Worm (Caenorhabditis elegans) whole organism, early embryonic: Measurements from ENCODE around the gene F26F2.4.
"Not testable (repeated sequence)": the region's sequence is repeated elsewhere in the genome, so short reads cannot be mapped to it uniquely, and the experiment has no call there.

Source experiments
- B0310.2 ChIP-seq: sonication (generic microtip); optimal IDR thresholded peaks from 2 replicates; lab custom pipeline; 2016; ENCODE audit warnings: mild to moderate bottlenecking, missing genetic modification characterization, missing compliant biosample characterization
- F13C5.2 ChIP-seq: sonication (generic microtip); optimal IDR thresholded peaks from 2 replicates; lab custom pipeline; 2017; ENCODE audit warnings: mild to moderate bottlenecking, missing genetic modification characterization, inconsistent platforms, missing compliant biosample characterization
- aly-1 ChIP-seq: sonication (generic microtip); optimal IDR thresholded peaks from 2 replicates; lab custom pipeline; 2016; ENCODE audit warnings: missing genetic modification characterization, missing compliant biosample characterization
- ama-1 ChIP-seq: fragments of 150-350 bp; optimal IDR thresholded peaks from 2 replicates; lab custom pipeline; 2014
- ceh-13 ChIP-seq: fragments of 200-800 bp; sonication (Bioruptor generic); optimal IDR thresholded peaks from 2 replicates; lab custom pipeline; 2018; ENCODE audit warnings: mild to moderate bottlenecking, missing genetic modification characterization, missing compliant biosample characterization
- ceh-36 ChIP-seq: sonication (generic microtip); optimal IDR thresholded peaks from 2 replicates; lab custom pipeline; 2016; ENCODE audit warnings: missing genetic modification characterization, inconsistent platforms, missing compliant biosample characterization
- ets-7 ChIP-seq: sonication (generic microtip); optimal IDR thresholded peaks from 2 replicates; lab custom pipeline; 2016; ENCODE audit warnings: missing genotype, missing genetic modification characterization, missing compliant biosample characterization
- flt-1 ChIP-seq: fragments of 200-800 bp; sonication (Bioruptor generic); IDR thresholded peaks from 2 replicates; pipeline ENCODE4 v1.3.6; 2022; ENCODE audit warnings: missing genetic modification characterization, missing compliant biosample characterization
- hmbx-1 ChIP-seq: sonication (generic microtip); optimal IDR thresholded peaks from 2 replicates; lab custom pipeline; 2016; ENCODE audit warnings: mild to moderate bottlenecking, missing genetic modification characterization, missing compliant biosample characterization
- hmg-4 ChIP-seq: fragments of 200-800 bp; sonication (Bioruptor generic); optimal IDR thresholded peaks from 2 replicates; lab custom pipeline; 2018; ENCODE audit warnings: mild to moderate bottlenecking, missing genetic modification characterization, missing compliant biosample characterization
- hnd-1 ChIP-seq: sonication (generic microtip); optimal IDR thresholded peaks from 2 replicates; lab custom pipeline; 2016; ENCODE audit warnings: missing genetic modification characterization, missing compliant biosample characterization
- pes-1 ChIP-seq: fragments of 200-800 bp; sonication (Bioruptor generic); IDR thresholded peaks from 2 replicates; pipeline ENCODE4 v1.3.6; 2022; ENCODE audit warnings: missing genetic modification reagents, missing genetic modification characterization, missing compliant biosample characterization
- scrt-1 ChIP-seq: fragments of 200-800 bp; sonication (Bioruptor generic); IDR thresholded peaks from 2 replicates; pipeline ENCODE4 v1.3.6; 2022; ENCODE audit warnings: missing genetic modification characterization, missing compliant biosample characterization
- sea-1 ChIP-seq: fragments of 200-800 bp; sonication (Bioruptor generic); conservative IDR thresholded peaks from 2 replicates; pipeline ENCODE4 v1.3.6; 2022; ENCODE audit warnings: missing genetic modification characterization, missing compliant biosample characterization
- tbx-11 ChIP-seq: fragments of 200-800 bp; sonication (Bioruptor generic); IDR thresholded peaks from 2 replicates; pipeline ENCODE4 v1.3.6; 2022; ENCODE audit warnings: missing genetic modification characterization, missing compliant biosample characterization
- tbx-37 ChIP-seq: fragments of 200-800 bp; sonication (Bioruptor generic); conservative IDR thresholded peaks from 2 replicates; pipeline ENCODE4 v1.3.6; 2022; ENCODE audit warnings: missing genetic modification reagents, missing genetic modification characterization, missing compliant biosample characterization
- tra-4 ChIP-seq: sonication (generic microtip); optimal IDR thresholded peaks from 2 replicates; lab custom pipeline; 2017; ENCODE audit warnings: missing genetic modification characterization, missing compliant biosample characterization

F26F2.4 gene

ce11 chrV:20568995-20569394, at the start of gene F26F2.4:
TSS of gene F26F2.4 (plus strand) at chrV:20569295.
- not testable (repeated sequence) for TF ChIP-seq ets-7; tra-4 (tag; lab: Kevin White, UChicago); tbx-37 (GFP tag; lab: Robert Waterston, UW)

- TF ChIP-seq tbx-11 (GFP tag; lab: Robert Waterston, UW), result no peak
- TF ChIP-seq pes-1 (GFP tag; lab: Robert Waterston, UW), result no peak
- no peak for TF ChIP-seq tbx-37 (GFP tag; lab: Robert Waterston, UW)
- no peak for TF ChIP-seq tra-4 (tag; lab: Kevin White, UChicago)
- TF ChIP-seq flt-1, result no peak
- no peak for TF ChIP-seq ets-7
- no peak for TF ChIP-seq B0310.2 (tag; lab: Kevin White, UChicago)
- TF ChIP-seq hnd-1 (tag; lab: Kevin White, UChicago), result no peak
- no peak for TF ChIP-seq ceh-36 (tag; lab: Kevin White, UChicago)
- no peak for TF ChIP-seq hmg-4 (GFP tag; lab: Kevin White, UChicago)
- TF ChIP-seq hmbx-1 (tag; lab: Kevin White, UChicago), result no peak
- TF ChIP-seq aly-1 (tag; lab: Kevin White, UChicago), result no peak
- TF ChIP-seq F13C5.2 (tag; lab: Kevin White, UChicago), result no peak
- no peak for TF ChIP-seq sea-1
- no peak for TF ChIP-seq scrt-1 (GFP tag; lab: Robert Waterston, UW)
- no peak for TF ChIP-seq ceh-13
- TF ChIP-seq ama-1 (lab: Kevin White, UChicago), result no peak
These were observed 46.9 kb upstream of the F26F2.4 start, which contains the start of the genes Y38H6C.9 and fbxa-150 for ce11 chrV:20522219-20522618. TSS of gene Y38H6C.9 (minus strand) at chrV:20522270. TSS of gene fbxa-150 (plus strand) at chrV:20522598.

DNA sequence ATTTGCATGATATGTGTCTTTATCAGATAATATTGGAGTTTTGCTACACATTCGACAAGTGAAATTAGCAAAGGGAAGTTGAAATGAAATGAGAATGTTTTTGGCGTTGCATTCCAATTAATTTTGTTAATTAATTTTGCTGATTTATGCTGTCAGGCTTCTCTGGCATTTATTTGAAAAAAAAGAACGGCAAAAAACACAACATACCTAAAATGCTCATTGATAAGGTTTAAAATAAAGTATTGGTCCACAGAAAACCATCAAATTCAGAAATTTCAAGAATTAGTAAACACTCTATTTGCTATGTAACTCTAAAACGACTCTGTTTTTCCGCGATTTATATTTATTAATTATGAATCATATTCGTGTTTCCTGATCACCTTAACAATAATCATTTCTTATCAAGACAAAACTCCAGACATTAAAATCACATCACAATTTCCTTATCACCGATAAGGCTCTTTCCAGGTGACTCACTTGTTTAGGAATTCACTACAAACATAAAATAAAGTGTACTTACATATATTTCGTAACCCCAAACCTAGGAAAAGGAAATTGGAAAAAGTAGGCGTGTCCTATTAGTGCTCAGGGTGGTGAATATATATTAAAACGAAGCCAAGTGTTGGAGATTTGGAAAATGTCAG, 43.2 kb upstream of the F26F2.4 start, which contains the start of the genes srh-166 and Y38H6C.24:
TSS of gene srh-166 (minus strand) at position 51 of the 644 bp plus-strand sequence.
TSS of gene Y38H6C.24 (plus strand) at position 620 of the 644 bp plus-strand sequence.
- no peak for TF ChIP-seq tra-4 (tag; lab: Kevin White, UChicago)
- TF ChIP-seq hmbx-1 (tag; lab: Kevin White, UChicago), result no peak
- TF ChIP-seq sea-1, result no peak
- no peak for TF ChIP-seq hnd-1 (tag; lab: Kevin White, UChicago)
- TF ChIP-seq ceh-13, result no peak
- no peak for TF ChIP-seq B0310.2 (tag; lab: Kevin White, UChicago)
- no peak for TF ChIP-seq pes-1 (GFP tag; lab: Robert Waterston, UW)
- no peak for TF ChIP-seq F13C5.2 (tag; lab: Kevin White, UChicago)

DNA sequence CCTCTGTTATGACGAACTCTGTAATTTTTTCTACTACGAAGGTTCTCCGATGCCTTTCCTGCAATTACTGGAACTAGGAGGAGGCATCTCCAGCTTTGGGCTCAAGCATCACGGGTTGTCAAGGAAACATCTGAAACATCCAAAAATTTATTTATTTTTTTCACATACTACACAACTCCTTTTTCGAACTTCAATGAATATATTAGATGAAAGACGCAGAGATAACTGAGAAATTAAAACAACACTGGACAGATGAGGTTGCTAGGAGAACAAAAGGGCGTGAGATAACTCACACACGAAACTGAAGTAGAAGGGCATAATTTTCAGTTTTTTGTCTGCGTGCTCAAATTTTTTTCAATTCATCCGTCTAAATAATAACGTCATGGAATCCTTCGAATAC, 41.6 kb upstream of the F26F2.4 start, which contains the start of gene Y38H6C.13:
TSS of gene Y38H6C.13 (plus strand) at position 301 of the 400 bp plus-strand sequence.
- no peak for TF ChIP-seq B0310.2 (tag; lab: Kevin White, UChicago)
- TF ChIP-seq tbx-37 (GFP tag; lab: Robert Waterston, UW), result no peak
- TF ChIP-seq ceh-13, result no peak
- TF ChIP-seq flt-1, result no peak
- TF ChIP-seq hmg-4 (GFP tag; lab: Kevin White, UChicago), result no peak
- TF ChIP-seq tbx-11 (GFP tag; lab: Robert Waterston, UW), result no peak

DNA sequence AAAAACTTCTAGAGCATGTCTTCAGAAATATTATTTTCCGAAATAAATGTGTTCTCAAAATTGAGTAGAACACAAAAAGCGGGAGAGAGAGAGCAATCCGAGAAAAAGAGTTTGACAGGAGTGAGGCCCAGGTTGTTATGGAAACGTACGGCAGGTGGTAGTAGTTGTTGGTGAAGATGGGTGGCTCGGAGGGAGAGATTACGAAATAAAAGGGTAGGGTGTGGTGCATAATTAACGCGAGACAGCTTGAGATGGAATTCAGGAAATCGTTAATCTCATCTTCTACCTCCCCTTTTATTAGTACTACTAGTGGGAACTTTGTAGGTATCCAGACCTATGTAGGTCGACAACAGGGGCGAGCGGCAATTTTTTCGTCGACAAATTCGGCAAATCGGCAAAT, 35.0 kb upstream of the F26F2.4 start, which contains the start of gene famh-161:
TSS of gene famh-161 (minus strand) at position 101 of the 400 bp plus-strand sequence.
- TF ChIP-seq ceh-13 (no peak), F13C5.2 (tag; lab: Kevin White, UChicago) (no peak), aly-1 (tag; lab: Kevin White, UChicago) (no peak), hmbx-1 (tag; lab: Kevin White, UChicago) (no peak), B0310.2 (tag; lab: Kevin White, UChicago) (no peak), ets-7 (no peak), hmg-4 (GFP tag; lab: Kevin White, UChicago) (no peak), pes-1 (GFP tag; lab: Robert Waterston, UW) (no peak), sea-1 (no peak), tra-4 (tag; lab: Kevin White, UChicago) (no peak), ama-1 (lab: Kevin White, UChicago) (no peak), ceh-36 (tag; lab: Kevin White, UChicago) (no peak), tbx-11 (GFP tag; lab: Robert Waterston, UW) (no peak)

DNA sequence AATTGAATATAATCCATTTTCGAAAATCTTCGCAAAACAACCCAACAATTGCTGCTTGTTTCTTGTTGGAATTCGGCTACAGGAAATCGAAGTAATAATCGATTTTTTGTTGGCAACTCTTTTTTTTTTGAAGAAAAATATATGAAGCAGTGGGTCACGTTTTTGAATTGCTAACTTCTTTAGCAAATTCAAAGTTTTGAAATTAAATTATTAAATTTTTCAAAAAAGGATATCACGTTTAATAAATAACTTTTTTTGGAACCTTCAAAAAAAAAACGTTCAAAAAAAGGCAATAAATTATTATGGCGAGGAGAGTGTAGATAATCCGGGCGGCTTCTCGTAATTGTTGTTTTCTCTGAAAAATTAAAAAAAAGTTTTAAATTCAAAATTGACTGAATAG, 32.9 kb upstream of the F26F2.4 start, which contains the start of gene Y38H6C.15:
TSS of gene Y38H6C.15 (minus strand) at position 101 of the 400 bp plus-strand sequence.
- TF ChIP-seq tbx-11 (GFP tag; lab: Robert Waterston, UW) (no peak), scrt-1 (GFP tag; lab: Robert Waterston, UW) (no peak), ceh-36 (tag; lab: Kevin White, UChicago) (no peak), ceh-13 (no peak), ets-7 (no peak), hmg-4 (GFP tag; lab: Kevin White, UChicago) (no peak), pes-1 (GFP tag; lab: Robert Waterston, UW) (no peak), ama-1 (lab: Kevin White, UChicago) (no peak), flt-1 (no peak), sea-1 (no peak), aly-1 (tag; lab: Kevin White, UChicago) (no peak), tra-4 (tag; lab: Kevin White, UChicago) (no peak), hnd-1 (tag; lab: Kevin White, UChicago) (no peak), tbx-37 (GFP tag; lab: Robert Waterston, UW) (no peak), B0310.2 (tag; lab: Kevin White, UChicago) (no peak), F13C5.2 (tag; lab: Kevin White, UChicago) (no peak), hmbx-1 (tag; lab: Kevin White, UChicago) (no peak)

ce11 chrV:20539055-20539454, 30.0 kb upstream of the F26F2.4 start, which contains the start of gene Y38H6C.16:
TSS of gene Y38H6C.16 (minus strand) at chrV:20539347.
- no peak for TF ChIP-seq tbx-11 (GFP tag; lab: Robert Waterston, UW)
